Fruit fly (Drosophila melanogaster) whole organism, embryonic: Measurements from ENCODE around the gene CG7963.

ENCODE experiments used
- Bgb ChIP-seq: fragments of 200-800 bp; sonication (Bioruptor generic); IDR thresholded peaks from 2 replicates; pipeline ENCODE4 v1.3.6; 2022; ENCODE audit warnings: missing biosample characterization, missing genetic modification characterization; ENCODE audit not compliant: partially characterized antibody
- CG10267 ChIP-seq: fragments of 200-800 bp; sonication (Bioruptor generic); optimal IDR thresholded peaks from 2 replicates; lab custom pipeline; 2018; ENCODE audit warnings: missing biosample characterization, mild to moderate bottlenecking, missing genetic modification characterization, moderate library complexity
- CG10366 ChIP-seq: fragments of 200-800 bp; sonication (Bioruptor generic); IDR thresholded peaks from 2 replicates; pipeline ENCODE4 v1.3.6; 2022; ENCODE audit warnings: missing biosample characterization, missing genetic modification characterization
- CG10431 ChIP-seq: fragments of 200-800 bp; sonication (Bioruptor generic); optimal IDR thresholded peaks from 3 replicates; lab custom pipeline; 2018; ENCODE audit warnings: missing biosample characterization, mild to moderate bottlenecking, missing genetic modification characterization
- CG11504 ChIP-seq: fragments of 200-800 bp; sonication (Bioruptor generic); optimal IDR thresholded peaks from 3 replicates; lab custom pipeline; 2019; ENCODE audit warnings: missing biosample characterization, mild to moderate bottlenecking, missing genetic modification characterization, moderate library complexity
- CG12659 ChIP-seq: fragments of 200-800 bp; sonication (Bioruptor generic); optimal IDR thresholded peaks from 3 replicates; lab custom pipeline; 2017; ENCODE audit warnings: mild to moderate bottlenecking, missing biosample characterization, missing genetic modification reagents, missing genetic modification characterization
- CG12769 ChIP-seq: fragments of 200-800 bp; sonication (Bioruptor generic); optimal IDR thresholded peaks from 2 replicates; lab custom pipeline; 2019; ENCODE audit warnings: missing biosample characterization, mild to moderate bottlenecking, missing genetic modification characterization, moderate library complexity
- CG13123 ChIP-seq: fragments of 200-800 bp; sonication (Bioruptor generic); optimal IDR thresholded peaks from 2 replicates; lab custom pipeline; 2016; ENCODE audit warnings: missing biosample characterization, missing genetic modification characterization
- CG14014 ChIP-seq: fragments of 200-800 bp; sonication (Bioruptor generic); IDR thresholded peaks from 2 replicates; pipeline ENCODE4 v1.3.6; 2022; ENCODE audit warnings: missing biosample characterization, missing genetic modification characterization
- CG14860 ChIP-seq: fragments of 200-800 bp; sonication (Bioruptor generic); IDR thresholded peaks from 3 replicates; pipeline ENCODE4 v1.3.6; 2022; ENCODE audit warnings: missing biosample characterization, missing genetic modification characterization; ENCODE audit not compliant: partially characterized antibody
- CG17359 ChIP-seq: fragments of 200-800 bp; sonication (Bioruptor generic); optimal IDR thresholded peaks from 3 replicates; lab custom pipeline; 2018; ENCODE audit warnings: missing biosample characterization, mild to moderate bottlenecking, missing genetic modification characterization, moderate library complexity
- CG1792 ChIP-seq: fragments of 200-800 bp; sonication (Bioruptor generic); optimal IDR thresholded peaks from 2 replicates; lab custom pipeline; 2016; ENCODE audit warnings: missing biosample characterization, missing genetic modification characterization
- CG18619 ChIP-seq: fragments of 200-800 bp; sonication (Bioruptor generic); optimal IDR thresholded peaks from 3 replicates; lab custom pipeline; 2017; ENCODE audit warnings: missing biosample characterization, mild to moderate bottlenecking, missing genetic modification characterization
- CG4820 ChIP-seq: fragments of 200-800 bp; sonication (Bioruptor generic); optimal IDR thresholded peaks from 3 replicates; lab custom pipeline; 2016; ENCODE audit warnings: missing biosample characterization, missing genetic modification characterization
- CG8944 ChIP-seq: fragments of 200-800 bp; sonication (Bioruptor generic); optimal IDR thresholded peaks from 3 replicates; lab custom pipeline; 2016; ENCODE audit warnings: missing biosample characterization, missing genetic modification characterization
- CG9437 ChIP-seq: fragments of 200-800 bp; sonication (Bioruptor generic); optimal IDR thresholded peaks from 2 replicates; lab custom pipeline; 2018; ENCODE audit warnings: missing biosample characterization, mild to moderate bottlenecking, missing genetic modification characterization
- Dfd ChIP-seq, 2 experiments: fragments of >200 bp; optimal IDR thresholded peaks; 2 replicates each; lab custom pipeline; 2017; ENCODE audit warnings: missing biosample characterization in 2 of 2, missing genetic modification characterization in 2 of 2
- Dip2 ChIP-seq: fragments of 200-800 bp; sonication (Bioruptor generic); IDR thresholded peaks from 2 replicates; pipeline ENCODE4 v1.3.6; 2022; ENCODE audit warnings: missing biosample characterization, missing genetic modification characterization
- E2f2 ChIP-seq: fragments of 200-800 bp; sonication (Bioruptor generic); IDR thresholded peaks from 2 replicates; pipeline ENCODE4 v1.3.6; 2022; ENCODE audit warnings: missing biosample characterization, missing genetic modification characterization
- H15 ChIP-seq: fragments of 200-800 bp; sonication (Bioruptor generic); IDR thresholded peaks from 3 replicates; pipeline ENCODE4 v1.3.6; 2022; ENCODE audit warnings: missing biosample characterization, missing genetic modification characterization
- Hr51 ChIP-seq, 2 experiments: fragments of 200-800 bp; sonication (Bioruptor generic); optimal IDR thresholded peaks; 2 replicates in 1 of 2; 3 replicates in 1 of 2; lab custom pipeline; 2016 to 2018; ENCODE audit warnings: missing biosample characterization in 2 of 2, missing genetic modification characterization in 2 of 2, mild to moderate bottlenecking in 1 of 2, moderate library complexity in 1 of 2
- Mes4 ChIP-seq: fragments of 200-800 bp; sonication (Bioruptor generic); optimal IDR thresholded peaks from 2 replicates; lab custom pipeline; 2016; ENCODE audit warnings: missing biosample characterization, missing genetic modification characterization
- NC2α ChIP-seq: fragments of 200-800 bp; sonication (Bioruptor generic); optimal IDR thresholded peaks from 2 replicates; lab custom pipeline; 2016; ENCODE audit warnings: missing biosample characterization, missing genetic modification characterization
- Oaz ChIP-seq: fragments of 200-800 bp; sonication (Bioruptor generic); IDR thresholded peaks from 2 replicates; pipeline ENCODE4 v1.3.6; 2022; ENCODE audit warnings: missing biosample characterization, missing genetic modification characterization
- Scr ChIP-seq: fragments of 200-800 bp; sonication (Bioruptor generic); IDR thresholded peaks from 2 replicates; pipeline ENCODE4 v1.3.6; 2022; ENCODE audit warnings: missing biosample characterization, missing genetic modification characterization; ENCODE audit not compliant: partially characterized antibody
- Six4 ChIP-seq: fragments of 200-800 bp; sonication (Bioruptor generic); optimal IDR thresholded peaks from 2 replicates; lab custom pipeline; 2016; ENCODE audit warnings: missing biosample characterization, missing genetic modification characterization
- Sox102F ChIP-seq: fragments of 200-800 bp; sonication (Bioruptor generic); optimal IDR thresholded peaks from 2 replicates; lab custom pipeline; 2018; ENCODE audit warnings: missing biosample characterization, mild to moderate bottlenecking, missing genetic modification characterization, moderate library complexity
- Ssrp ChIP-seq: fragments of 200-800 bp; sonication (Bioruptor generic); optimal IDR thresholded peaks from 2 replicates; lab custom pipeline; 2018; ENCODE audit warnings: missing biosample characterization, mild to moderate bottlenecking, missing genetic modification characterization, moderate library complexity
- Trl ChIP-seq, 3 experiments: fragments of >200 bp in 2 of 3; fragments of 200-800 bp in 1 of 3; sonication (Bioruptor generic) in 1 of 3; optimal IDR thresholded peaks; 2 replicates in 1 of 3; 3 replicates in 2 of 3; lab custom pipeline; 2016 to 2017; ENCODE audit warnings: missing biosample characterization in 1 of 3, missing genetic modification characterization in 1 of 3
- Xrp1 ChIP-seq: fragments of 200-800 bp; sonication (Bioruptor generic); IDR thresholded peaks from 2 replicates; pipeline ENCODE4 v1.3.6; 2022; ENCODE audit warnings: missing biosample characterization, missing genetic modification characterization
- ase ChIP-seq: fragments of 200-800 bp; sonication (Bioruptor generic); IDR thresholded peaks from 3 replicates; pipeline ENCODE4 v1.3.6; 2022; ENCODE audit warnings: missing biosample characterization, missing genetic modification characterization
- ato ChIP-seq: fragments of 200-800 bp; sonication (Bioruptor generic); IDR thresholded peaks from 2 replicates; pipeline ENCODE4 v1.3.6; 2022; ENCODE audit warnings: missing biosample characterization, missing genetic modification characterization; ENCODE audit not compliant: partially characterized antibody
- bcd ChIP-seq: fragments of 200-800 bp; sonication (Bioruptor generic); optimal IDR thresholded peaks from 2 replicates; lab custom pipeline; 2017; ENCODE audit warnings: missing biosample characterization, mild to moderate bottlenecking, missing genetic modification characterization
- bsh ChIP-seq, 2 experiments: fragments of 200-800 bp; sonication (Bioruptor generic); optimal IDR thresholded peaks; 2 replicates each; lab custom pipeline; 2017 to 2018; ENCODE audit warnings: mild to moderate bottlenecking in 2 of 2, missing biosample characterization in 2 of 2, missing genetic modification characterization in 2 of 2, moderate library complexity in 1 of 2
- crc ChIP-seq: fragments of 200-800 bp; sonication (Bioruptor generic); optimal IDR thresholded peaks from 2 replicates; lab custom pipeline; 2016; ENCODE audit warnings: missing biosample characterization, missing genetic modification characterization
- dimm ChIP-seq: fragments of 200-800 bp; sonication (Bioruptor generic); IDR thresholded peaks from 2 replicates; pipeline ENCODE4 v1.3.6; 2022; ENCODE audit warnings: missing biosample characterization, missing genetic modification characterization
- emc ChIP-seq: fragments of 200-800 bp; sonication (Bioruptor generic); optimal IDR thresholded peaks from 2 replicates; lab custom pipeline; 2016; ENCODE audit warnings: missing biosample characterization, missing genetic modification characterization
- exex ChIP-seq: fragments of 200-800 bp; sonication (Bioruptor generic); optimal IDR thresholded peaks from 4 replicates; lab custom pipeline; 2018; ENCODE audit warnings: missing biosample characterization, mild to moderate bottlenecking, missing genetic modification characterization, moderate library complexity
- jigr1 ChIP-seq: fragments of 200-800 bp; sonication (Bioruptor generic); IDR thresholded peaks from 3 replicates; pipeline ENCODE4 v1.3.6; 2022; ENCODE audit warnings: missing biosample characterization, missing genetic modification characterization
- knrl ChIP-seq: fragments of 200-800 bp; sonication (Bioruptor generic); IDR thresholded peaks from 3 replicates; pipeline ENCODE4 v1.3.6; 2022; ENCODE audit warnings: missing biosample characterization, missing genetic modification characterization; ENCODE audit not compliant: partially characterized antibody
- pnt ChIP-seq: fragments of 200-800 bp; sonication (Bioruptor generic); optimal IDR thresholded peaks from 3 replicates; lab custom pipeline; 2016; ENCODE audit warnings: missing biosample characterization, missing genetic modification characterization
- prd ChIP-seq, 3 experiments: fragments of >200 bp in 2 of 3; fragments of 200-800 bp in 1 of 3; sonication (Bioruptor generic) in 1 of 3; optimal IDR thresholded peaks in 2 of 3; IDR thresholded peaks in 1 of 3; 2 replicates in 2 of 3; 3 replicates in 1 of 3; pipeline versions ENCODE4 v1.3.6 to Lab custom; 2017 to 2022; ENCODE audit warnings: missing biosample characterization in 1 of 3, missing genetic modification characterization in 1 of 3
- rib ChIP-seq: fragments of 200-800 bp; sonication (Bioruptor generic); IDR thresholded peaks from 2 replicates; pipeline ENCODE4 v1.3.6; 2022; ENCODE audit warnings: missing biosample characterization, missing genetic modification characterization
- sisA ChIP-seq: fragments of 200-800 bp; sonication (Bioruptor generic); IDR thresholded peaks from 2 replicates; pipeline ENCODE4 v1.3.6; 2022; ENCODE audit warnings: missing biosample characterization, missing genetic modification characterization
- sqz ChIP-seq: fragments of 200-800 bp; sonication (Bioruptor generic); optimal IDR thresholded peaks from 3 replicates; lab custom pipeline; 2018; ENCODE audit warnings: missing biosample characterization, mild to moderate bottlenecking, missing genetic modification characterization
- tll ChIP-seq, 2 experiments: fragments of 200-800 bp in 1 of 2; fragments of >200 bp in 1 of 2; sonication (Bioruptor generic) in 1 of 2; optimal IDR thresholded peaks; 2 replicates each; lab custom pipeline; 2017 to 2019; ENCODE audit warnings: missing biosample characterization in 2 of 2, missing genetic modification characterization in 2 of 2, mild to moderate bottlenecking in 1 of 2, moderate library complexity in 1 of 2
- unc-4 ChIP-seq: fragments of 200-800 bp; sonication (Bioruptor generic); IDR thresholded peaks from 2 replicates; pipeline ENCODE4 v1.3.6; 2022; ENCODE audit warnings: missing biosample characterization, missing genetic modification characterization; ENCODE audit not compliant: partially characterized antibody
- usp ChIP-seq: fragments of >200 bp; optimal IDR thresholded peaks from 2 replicates; lab custom pipeline; 2017; ENCODE audit warnings: missing biosample characterization, missing genetic modification characterization
- yki ChIP-seq: fragments of >200 bp; optimal IDR thresholded peaks from 3 replicates; lab custom pipeline; 2018

The CG7963 gene

dm6 chr3R:8349449-8350115 lies 13.0 kb upstream of the CG7963 start, which contains the start of gene Atg13 (continued):
- TF ChIP-seq Sox102F (GFP tag; lab: Kevin White, UChicago) (no peak), Xrp1 (GFP tag; lab: Robert Waterston, UW) (no peak), E2f2 (GFP tag; lab: Robert Waterston, UW) (no peak; the same call in 1 of the 2 replicates), Six4 (no peak), CG13123 (GFP tag; lab: Kevin White, UChicago) (no peak), Dip2 (no peak), CG10431 (GFP tag; lab: Kevin White, UChicago) (no peak), Ssrp (tag; lab: Kevin White, UChicago) (peak; percentile 33), Hr51 (GFP tag; optimal IDR thresholded peaks at IDR 0.05; lab: Kevin White, UChicago) (no peak), CG1792 (GFP tag; lab: Kevin White, UChicago) (no peak), CG14860 (GFP tag; lab: Robert Waterston, UW) (peak; percentile 68), unc-4 (GFP tag; lab: Robert Waterston, UW) (peak; percentile 69), Bgb (GFP tag; lab: Robert Waterston, UW) (peak; percentile 81), CG10366 (GFP tag; lab: Robert Waterston, UW) (no peak), sisA (GFP tag; lab: Robert Waterston, UW) (no peak), CG12769 (no peak), ato (GFP tag; lab: Robert Waterston, UW) (peak; percentile 79), Scr (GFP tag; lab: Robert Waterston, UW) (peak; percentile 77), crc (GFP tag; lab: Kevin White, UChicago) (no peak), CG10267 (peak; percentile 36), rib (GFP tag; lab: Robert Waterston, UW) (no peak), pnt (GFP tag; lab: Kevin White, UChicago) (no peak), bsh (GFP tag; optimal IDR thresholded peaks at IDR 0.05; lab: Kevin White, UChicago) (peak in 1 of 2 experiments; percentile 88), Oaz (GFP tag; lab: Robert Waterston, UW) (no peak), bcd (no peak), Trl (optimal IDR thresholded peaks at IDR 0.05; lab: Kevin White, UChicago) (no peak), Trl (GFP tag; optimal IDR thresholded peaks at IDR 0.05; lab: Kevin White, UChicago) (no peak), yki (no peak), tll (GFP tag; optimal IDR thresholded peaks at IDR 0.05; lab: Kevin White, UChicago) (peak in 1 of 2 experiments; percentile 93), CG9437 (GFP tag; lab: Kevin White, UChicago) (peak; percentile 96), emc (GFP tag; lab: Kevin White, UChicago) (no peak), CG17359 (no peak), H15 (GFP tag; lab: Robert Waterston, UW) (no peak), jigr1 (no peak), prd (optimal IDR thresholded peaks at IDR 0.05; lab: Kevin White, UChicago) (no peak), prd (GFP tag; IDR thresholded peaks at IDR 0.05; lab: Robert Waterston, UW) (peak; percentile 45; the same call in 2 of the 3 replicates), ase (GFP tag; lab: Robert Waterston, UW) (no peak), Dfd (GFP tag; optimal IDR thresholded peaks at IDR 0.05; lab: Kevin White, UChicago) (peak in 1 of 2 experiments; percentile 51), exex (tag; lab: Kevin White, UChicago) (no peak), sqz (peak; percentile 49), dimm (no peak), usp (GFP tag; lab: Kevin White, UChicago) (no peak), NC2α (no peak), CG11504 (tag; lab: Kevin White, UChicago) (no peak), CG12659 (GFP tag; lab: Kevin White, UChicago) (peak; percentile 58), CG8944 (GFP tag; lab: Kevin White, UChicago) (no peak), CG4820 (no peak), CG18619 (GFP tag; lab: Kevin White, UChicago) (no peak), Mes4 (GFP tag; lab: Kevin White, UChicago) (no peak), knrl (GFP tag; lab: Robert Waterston, UW) (peak; percentile 73), CG14014 (GFP tag; lab: Robert Waterston, UW) (no peak)
